Worm (Caenorhabditis elegans) whole organism, L2 larva: ENCODE results near the gene T19H12.2.

Source experiments
- egl-27 ChIP-seq: sonication (generic microtip); optimal IDR thresholded peaks from 3 replicates; lab custom pipeline; 2017; ENCODE audit warnings: missing biosample characterization, missing genetic modification reagents, missing genetic modification characterization
- elt-1 ChIP-seq: fragments of 150-350 bp; optimal IDR thresholded peaks from 2 replicates; lab custom pipeline; 2014; ENCODE audit warnings: missing biosample characterization, missing genetic modification characterization
- elt-3 ChIP-seq: sonication (generic microtip); optimal IDR thresholded peaks from 2 replicates; lab custom pipeline; 2017; ENCODE audit warnings: missing biosample characterization, missing genetic modification characterization
- gmeb-1 ChIP-seq: fragments of 150-350 bp; optimal IDR thresholded peaks from 2 replicates; lab custom pipeline; 2014; ENCODE audit warnings: missing biosample characterization, missing genetic modification characterization
- lin-13 ChIP-seq: fragments of 150-350 bp; optimal IDR thresholded peaks from 2 replicates; lab custom pipeline; 2014; ENCODE audit warnings: missing biosample characterization, missing genetic modification reagents, missing genetic modification characterization
- mdl-1 ChIP-seq, 2 experiments: fragments of 150-350 bp in 1 of 2; sonication (generic microtip) in 1 of 2; optimal IDR thresholded peaks; 2 replicates each; lab custom pipeline; 2017; ENCODE audit warnings: missing biosample characterization in 2 of 2, missing genetic modification characterization in 2 of 2
- nhr-10 ChIP-seq: sonication (generic microtip); optimal IDR thresholded peaks from 2 replicates; lab custom pipeline; 2017; ENCODE audit warnings: missing biosample characterization, missing genetic modification characterization
- nhr-12 ChIP-seq: fragments of 150-350 bp; optimal IDR thresholded peaks from 2 replicates; lab custom pipeline; 2014; ENCODE audit warnings: missing biosample characterization, missing genetic modification characterization
- nhr-77 ChIP-seq: fragments of 150-350 bp; optimal IDR thresholded peaks from 2 replicates; lab custom pipeline; 2014; ENCODE audit warnings: missing biosample characterization, missing genetic modification characterization
- peb-1 ChIP-seq: fragments of 150-350 bp; optimal IDR thresholded peaks from 2 replicates; lab custom pipeline; 2014; ENCODE audit warnings: missing biosample characterization, missing genetic modification characterization
- snpc-4 ChIP-seq: fragments of 150-350 bp; optimal IDR thresholded peaks from 2 replicates; lab custom pipeline; 2014; ENCODE audit warnings: missing biosample characterization, missing genetic modification characterization
- unc-39 ChIP-seq: fragments of 150-350 bp; optimal IDR thresholded peaks from 2 replicates; lab custom pipeline; 2014; ENCODE audit warnings: missing biosample characterization, missing genetic modification characterization
- ztf-11 ChIP-seq: sonication (generic microtip); optimal IDR thresholded peaks from 2 replicates; lab custom pipeline; 2017; ENCODE audit warnings: missing biosample characterization, missing genetic modification characterization

DNA sequence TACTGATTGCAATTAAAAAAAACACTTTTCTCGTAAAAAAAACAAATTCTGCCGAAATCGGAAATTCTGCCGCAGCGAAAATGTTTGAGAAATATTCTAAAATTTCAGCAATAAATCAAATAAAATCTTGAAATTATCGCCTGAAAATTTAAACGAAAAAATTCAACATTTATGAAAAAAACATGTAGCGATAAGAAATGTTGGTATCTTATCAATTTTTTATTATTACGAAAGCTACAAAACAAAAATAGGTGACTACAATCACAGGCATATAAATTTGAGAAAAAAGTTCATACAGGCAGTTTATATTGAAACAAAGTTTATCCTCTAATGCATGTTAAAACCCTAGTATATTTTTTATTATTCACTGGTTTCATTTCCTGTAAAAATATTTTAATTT lies 15.7 kb downstream of the T19H12.2 start, which contains the start of gene ugt-14:
- no peak for TF ChIP-seq snpc-4 (tag; lab: Kevin White, UChicago)
- no peak for TF ChIP-seq mdl-1 (tag; optimal IDR thresholded peaks at IDR 0.05; lab: Kevin White, UChicago)
- TF ChIP-seq ztf-11 (tag; lab: Kevin White, UChicago) = no peak
- no peak for TF ChIP-seq egl-27 (tag; lab: Kevin White, UChicago)
- TF ChIP-seq elt-1 = no peak
- no peak for TF ChIP-seq nhr-77 (tag; lab: Kevin White, UChicago)
- TF ChIP-seq unc-39 (tag; lab: Kevin White, UChicago) = no peak
- TF ChIP-seq nhr-10 = no peak
- TF ChIP-seq lin-13 (GFP tag; lab: Kevin White, UChicago) = no peak
- no peak for TF ChIP-seq elt-3
- no peak for TF ChIP-seq gmeb-1 (tag; lab: Kevin White, UChicago)
- TF ChIP-seq peb-1 (tag; lab: Kevin White, UChicago) = no peak
- no peak for TF ChIP-seq nhr-12
